Worm (Caenorhabditis elegans) whole organism, mixed stage, embryonic: ENCODE results near the gene C29E4.12.

Experiments used
- M03D4.4 ChIP-seq: sonication (generic microtip); optimal IDR thresholded peaks from 2 replicates; lab custom pipeline; 2017; ENCODE audit warnings: mild to moderate bottlenecking, missing genetic modification characterization, missing compliant biosample characterization
- bed-3 ChIP-seq: fragments of 200-800 bp; sonication (Bioruptor generic); optimal IDR thresholded peaks from 3 replicates; lab custom pipeline; 2018; ENCODE audit warnings: mild to moderate bottlenecking, missing genetic modification characterization, moderate library complexity, missing compliant biosample characterization
- ceh-39 ChIP-seq: fragments of 150-350 bp; optimal IDR thresholded peaks from 2 replicates; lab custom pipeline; 2014; ENCODE audit warnings: missing biosample characterization, missing genetic modification characterization
- ceh-43 ChIP-seq: fragments of 200-800 bp; sonication (Bioruptor generic); optimal IDR thresholded peaks from 2 replicates; lab custom pipeline; 2018; ENCODE audit warnings: mild to moderate bottlenecking, missing genetic modification characterization, moderate library complexity, missing compliant biosample characterization
- ceh-83 ChIP-seq: fragments of 200-800 bp; sonication (Bioruptor generic); optimal IDR thresholded peaks from 2 replicates; lab custom pipeline; 2018; ENCODE audit warnings: mild to moderate bottlenecking, missing genetic modification characterization, missing compliant biosample characterization
- ces-1 ChIP-seq: fragments of 150-350 bp; optimal IDR thresholded peaks from 2 replicates; lab custom pipeline; 2014; ENCODE audit warnings: missing biosample characterization, missing genetic modification reagents, missing genetic modification characterization
- cnd-1 ChIP-seq: fragments of 200-800 bp; sonication (Bioruptor generic); optimal IDR thresholded peaks from 2 replicates; lab custom pipeline; 2018; ENCODE audit warnings: mild to moderate bottlenecking, missing genetic modification characterization, missing compliant biosample characterization
- drap-1 ChIP-seq: fragments of 200-800 bp; sonication (Bioruptor generic); optimal IDR thresholded peaks from 3 replicates; lab custom pipeline; 2018; ENCODE audit warnings: mild to moderate bottlenecking, missing genetic modification characterization, missing compliant biosample characterization
- elt-1 ChIP-seq: sonication (generic microtip); optimal IDR thresholded peaks from 2 replicates; lab custom pipeline; 2017; ENCODE audit warnings: missing genetic modification characterization, mild to moderate bottlenecking, missing compliant biosample characterization, antibody characterized with exemption, moderate library complexity, borderline replicate concordance; ENCODE audit not compliant: insufficient read depth
- elt-3 ChIP-seq: fragments of 150-350 bp; optimal IDR thresholded peaks from 2 replicates; lab custom pipeline; 2014; ENCODE audit warnings: missing biosample characterization, missing genetic modification characterization
- flh-1 ChIP-seq: fragments of 200-800 bp; sonication (Bioruptor generic); optimal IDR thresholded peaks from 2 replicates; lab custom pipeline; 2018; ENCODE audit warnings: mild to moderate bottlenecking, missing genetic modification characterization, moderate library complexity, missing compliant biosample characterization
- ham-2 ChIP-seq: fragments of 200-800 bp; sonication (Bioruptor generic); optimal IDR thresholded peaks from 2 replicates; lab custom pipeline; 2018; ENCODE audit warnings: mild to moderate bottlenecking, missing genetic modification characterization, missing compliant biosample characterization
- hlh-1 ChIP-seq: fragments of 150-350 bp; optimal IDR thresholded peaks from 2 replicates; lab custom pipeline; 2014; ENCODE audit warnings: missing biosample characterization, missing genetic modification reagents, missing genetic modification characterization
- lin-13 ChIP-seq: fragments of 150-350 bp; optimal IDR thresholded peaks from 2 replicates; lab custom pipeline; 2014; ENCODE audit warnings: missing biosample characterization, missing genetic modification characterization
- lin-32 ChIP-seq: fragments of 200-800 bp; sonication (Bioruptor generic); optimal IDR thresholded peaks from 2 replicates; lab custom pipeline; 2018; ENCODE audit warnings: mild to moderate bottlenecking, missing genetic modification characterization, missing compliant biosample characterization
- lsy-2 ChIP-seq: fragments of 150-350 bp; optimal IDR thresholded peaks from 2 replicates; lab custom pipeline; 2014; ENCODE audit warnings: missing biosample characterization, missing genetic modification characterization
- mab-5 ChIP-seq: fragments of 150-350 bp; optimal IDR thresholded peaks from 2 replicates; lab custom pipeline; 2014; ENCODE audit warnings: missing biosample characterization, missing genetic modification characterization
- mls-2 ChIP-seq: sonication (generic microtip); optimal IDR thresholded peaks from 2 replicates; lab custom pipeline; 2016; ENCODE audit warnings: mild to moderate bottlenecking, missing genetic modification characterization, moderate library complexity, missing compliant biosample characterization
- nhr-12 ChIP-seq: fragments of 150-350 bp; optimal IDR thresholded peaks from 2 replicates; lab custom pipeline; 2014; ENCODE audit warnings: missing biosample characterization, missing genetic modification characterization
- nhr-2 ChIP-seq: fragments of 150-350 bp; optimal IDR thresholded peaks from 2 replicates; lab custom pipeline; 2014; ENCODE audit warnings: missing biosample characterization, missing genetic modification characterization
- nhr-237 ChIP-seq: fragments of 150-350 bp; optimal IDR thresholded peaks from 2 replicates; lab custom pipeline; 2014; ENCODE audit warnings: missing biosample characterization, missing genetic modification characterization
- nhr-28 ChIP-seq: fragments of 150-350 bp; optimal IDR thresholded peaks from 2 replicates; lab custom pipeline; 2014; ENCODE audit warnings: missing biosample characterization, missing genetic modification characterization
- nhr-76 ChIP-seq: sonication (generic microtip); optimal IDR thresholded peaks from 2 replicates; lab custom pipeline; 2017; ENCODE audit warnings: missing biosample characterization, missing genetic modification characterization
- pha-4 ChIP-seq: fragments of 150-350 bp; optimal IDR thresholded peaks from 2 replicates; lab custom pipeline; 2018; ENCODE audit warnings: missing biosample characterization, missing genetic modification reagents, missing genetic modification characterization
- sem-2 ChIP-seq: fragments of 200-800 bp; sonication (Bioruptor generic); optimal IDR thresholded peaks from 2 replicates; lab custom pipeline; 2018; ENCODE audit warnings: mild to moderate bottlenecking, missing genetic modification characterization, missing compliant biosample characterization
- snpc-4 ChIP-seq: fragments of 150-350 bp; optimal IDR thresholded peaks from 2 replicates; lab custom pipeline; 2014; ENCODE audit warnings: missing biosample characterization, missing genetic modification characterization
- sptf-1 ChIP-seq: sonication (generic microtip); optimal IDR thresholded peaks from 2 replicates; lab custom pipeline; 2017; ENCODE audit warnings: mild to moderate bottlenecking, missing genetic modification characterization, moderate library complexity, missing compliant biosample characterization
- tbx-8 ChIP-seq: fragments of 200-800 bp; sonication (Bioruptor generic); optimal IDR thresholded peaks from 2 replicates; lab custom pipeline; 2018; ENCODE audit warnings: mild to moderate bottlenecking, missing genetic modification characterization, moderate library complexity, missing compliant biosample characterization
- unc-39 ChIP-seq: fragments of 150-350 bp; optimal IDR thresholded peaks from 2 replicates; lab custom pipeline; 2014; ENCODE audit warnings: missing biosample characterization, missing genetic modification characterization
- unc-62 ChIP-seq: fragments of 150-350 bp; optimal IDR thresholded peaks from 2 replicates; lab custom pipeline; 2014; ENCODE audit warnings: missing biosample characterization, missing genetic modification reagents, missing genetic modification characterization
- zip-8 ChIP-seq: fragments of 150-350 bp; optimal IDR thresholded peaks from 2 replicates; lab custom pipeline; 2014; ENCODE audit warnings: missing biosample characterization, missing genetic modification characterization
- ztf-11 ChIP-seq: fragments of 150-350 bp; optimal IDR thresholded peaks from 2 replicates; lab custom pipeline; 2014; ENCODE audit warnings: missing biosample characterization, missing genetic modification characterization

The C29E4.12 gene

ce11 chrIII:7892333-7892732 is 48.6 kb upstream of the C29E4.12 start:
- TF ChIP-seq ceh-83 (no peak), ham-2 (GFP tag; lab: Kevin White, UChicago) (no peak), nhr-76 (no peak), tbx-8 (GFP tag; lab: Kevin White, UChicago) (no peak), M03D4.4 (tag; lab: Kevin White, UChicago) (no peak), snpc-4 (tag; lab: Kevin White, UChicago) (no peak), drap-1 (GFP tag; lab: Kevin White, UChicago) (no peak), nhr-12 (tag; lab: Kevin White, UChicago) (no peak), elt-3 (tag; lab: Kevin White, UChicago) (no peak), nhr-2 (tag; lab: Kevin White, UChicago) (no peak), ztf-11 (no peak), ceh-43 (GFP tag; lab: Kevin White, UChicago) (no peak), bed-3 (GFP tag; lab: Kevin White, UChicago) (no peak), lin-13 (tag; lab: Kevin White, UChicago) (no peak)

DNA sequence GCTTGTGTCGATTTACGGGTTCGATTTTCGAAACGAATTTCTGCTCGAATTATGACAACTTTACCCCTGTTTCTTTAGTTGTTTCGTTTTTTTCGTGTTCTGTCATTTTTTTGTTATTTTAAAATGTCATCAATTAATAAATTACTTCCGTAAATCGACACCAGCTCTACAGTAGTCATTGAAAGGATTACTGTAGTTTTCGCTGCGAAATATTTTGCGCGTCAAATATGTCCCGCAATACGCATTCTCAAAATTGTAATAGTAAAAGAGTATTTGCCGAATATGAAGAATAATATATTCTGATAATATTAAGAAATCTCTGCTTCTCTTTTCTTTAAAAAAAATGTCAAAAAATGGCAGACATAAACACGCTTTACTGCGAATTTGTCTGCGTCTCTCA is 47.7 kb upstream of the C29E4.12 start:
- TF ChIP-seq ceh-39 (tag; lab: Kevin White, UChicago) (no peak), unc-39 (tag; lab: Kevin White, UChicago) (no peak), nhr-237 (no peak)

DNA sequence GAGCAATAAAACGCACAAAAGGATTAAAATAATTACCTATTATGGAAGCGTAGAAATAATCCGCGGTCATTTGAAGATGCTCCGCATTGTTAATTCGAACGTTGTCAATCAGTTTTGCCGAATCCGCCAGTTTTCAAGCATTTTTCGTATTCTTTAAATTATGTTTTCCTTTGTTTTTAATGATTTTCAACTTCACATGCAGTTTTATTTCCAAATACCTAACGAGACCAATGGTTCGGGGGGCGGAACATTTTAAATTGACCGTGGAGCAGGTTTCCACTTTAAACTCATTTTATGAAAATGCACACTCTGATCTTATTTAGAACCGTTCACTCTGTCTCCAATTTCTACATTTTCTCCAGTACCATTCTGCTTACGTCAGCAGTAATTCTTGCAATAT is 46.2 kb upstream of the C29E4.12 start, which contains the start of gene ZK688.4:
ZK688.4 (plus strand) TSS at position 301 of the 400 bp plus-strand sequence.
- TF ChIP-seq mab-5 (tag; lab: Kevin White, UChicago) (no peak), ceh-83 (no peak), lin-32 (GFP tag; lab: Kevin White, UChicago) (no peak), M03D4.4 (tag; lab: Kevin White, UChicago) (no peak), unc-39 (tag; lab: Kevin White, UChicago) (no peak), pha-4 (tag; lab: Kevin White, UChicago) (no peak), elt-3 (tag; lab: Kevin White, UChicago) (no peak), nhr-2 (tag; lab: Kevin White, UChicago) (no peak), unc-62 (GFP tag; lab: Kevin White, UChicago) (no peak), elt-1 (no peak), flh-1 (no peak), drap-1 (GFP tag; lab: Kevin White, UChicago) (no peak), ces-1 (GFP tag; lab: Kevin White, UChicago) (no peak), bed-3 (GFP tag; lab: Kevin White, UChicago) (no peak), hlh-1 (tag; lab: Kevin White, UChicago) (no peak)

- TF ChIP-seq zip-8 (tag; lab: Kevin White, UChicago) (no peak), ceh-83 (no peak), lsy-2 (tag; lab: Kevin White, UChicago) (no peak), ces-1 (GFP tag; lab: Kevin White, UChicago) (no peak), sem-2 (GFP tag; lab: Kevin White, UChicago) (no peak), tbx-8 (GFP tag; lab: Kevin White, UChicago) (no peak), unc-62 (GFP tag; lab: Kevin White, UChicago) (no peak), ztf-11 (no peak), flh-1 (no peak), cnd-1 (tag; lab: Kevin White, UChicago) (no peak), sptf-1 (tag; lab: Kevin White, UChicago) (no peak), snpc-4 (tag; lab: Kevin White, UChicago) (no peak), nhr-28 (tag; lab: Kevin White, UChicago) (no peak), ham-2 (GFP tag; lab: Kevin White, UChicago) (no peak), elt-3 (tag; lab: Kevin White, UChicago) (no peak)
These were observed 44.0 kb upstream of the C29E4.12 start, which contains the start of gene ZK688.10 for ce11 chrIII:7896925-7897324. TSS of gene ZK688.10 (minus strand) at chrIII:7897025.

DNA sequence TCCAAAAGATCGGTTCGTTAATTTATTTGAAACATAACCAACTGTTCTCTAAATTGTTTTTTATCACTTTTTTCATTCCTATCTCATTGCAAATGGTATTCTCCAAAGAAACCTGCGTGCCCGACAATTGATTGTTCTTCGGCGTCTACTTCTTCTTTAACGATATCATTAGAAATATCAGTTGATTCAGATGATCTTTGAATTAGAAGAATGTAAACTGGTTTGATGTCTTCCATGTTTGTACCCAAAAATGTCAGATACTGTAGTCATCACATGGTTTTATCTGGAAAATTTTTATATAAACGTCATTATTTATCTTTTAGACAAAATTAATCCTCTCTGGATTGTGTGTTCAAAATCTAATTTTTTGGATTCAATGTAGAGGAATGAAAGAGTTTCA is 43.2 kb upstream of the C29E4.12 start:
- no peak for TF ChIP-seq nhr-76
- TF ChIP-seq tbx-8 (GFP tag; lab: Kevin White, UChicago), result no peak
- TF ChIP-seq nhr-2 (tag; lab: Kevin White, UChicago), result no peak
- no peak for TF ChIP-seq nhr-12 (tag; lab: Kevin White, UChicago)
- TF ChIP-seq drap-1 (GFP tag; lab: Kevin White, UChicago), result no peak
- no peak for TF ChIP-seq mls-2 (tag; lab: Kevin White, UChicago)
- no peak for TF ChIP-seq flh-1
- no peak for TF ChIP-seq cnd-1 (tag; lab: Kevin White, UChicago)
- TF ChIP-seq ceh-39 (tag; lab: Kevin White, UChicago), result no peak
